Worm (Caenorhabditis elegans) whole organism, L4 larva: Measurements from ENCODE around the gene rsf-1.
A peak's percentile ranks its signal among the peaks of the same experiment; 100 is the strongest.

Source experiments
- D1046.2 ChIP-seq: fragments of 200-800 bp; sonication (Bioruptor generic); IDR thresholded peaks from 2 replicates; pipeline ENCODE4 v1.3.6; 2022; ENCODE audit warnings: missing genetic modification characterization, missing compliant biosample characterization
- T20F7.1 ChIP-seq: fragments of 200-800 bp; sonication (Bioruptor generic); optimal IDR thresholded peaks from 2 replicates; lab custom pipeline; 2018; ENCODE audit warnings: mild to moderate bottlenecking, missing genetic modification characterization, missing compliant biosample characterization
- T26A8.4 ChIP-seq: fragments of 200-800 bp; sonication (Bioruptor generic); IDR thresholded peaks from 2 replicates; pipeline ENCODE4 v1.3.6; 2022; ENCODE audit warnings: missing genetic modification characterization, missing compliant biosample characterization
- ZK546.5 ChIP-seq, 2 experiments: sonication (generic microtip); optimal IDR thresholded peaks; 2 replicates each; lab custom pipeline; 2017; ENCODE audit warnings: missing biosample characterization in 2 of 2, missing genetic modification characterization in 2 of 2
- aha-1 ChIP-seq: fragments of 150-350 bp; peaks from one replicate; lab custom pipeline; 2014; ENCODE audit warnings: missing biosample characterization, missing genetic modification characterization
- ama-1 ChIP-seq: fragments of 150-350 bp; optimal IDR thresholded peaks from 2 replicates; lab custom pipeline; 2014; ENCODE audit warnings: inconsistent platforms, mixed read lengths
- ceh-44 ChIP-seq: fragments of 200-800 bp; sonication (Bioruptor generic); IDR thresholded peaks from 2 replicates; pipeline ENCODE4 v1.3.6; 2022; ENCODE audit warnings: missing genetic modification reagents, missing genetic modification characterization, missing compliant biosample characterization
- ctbp-1 ChIP-seq: fragments of 200-800 bp; sonication (Bioruptor generic); IDR thresholded peaks from 2 replicates; pipeline ENCODE4 v1.3.6; 2022; ENCODE audit warnings: missing genetic modification reagents, missing genetic modification characterization, missing compliant biosample characterization
- daf-16 ChIP-seq, 3 experiments: sonication (generic microtip); optimal IDR thresholded peaks; 2 replicates each; lab custom pipeline; 2016 to 2017; ENCODE audit warnings: missing genetic modification characterization in 3 of 3, missing genetic modification reagents in 3 of 3, mild to moderate bottlenecking in 2 of 3, missing compliant biosample characterization in 2 of 3, missing biosample characterization in 1 of 3, moderate library complexity in 1 of 3
- daf-19 ChIP-seq: fragments of 200-800 bp; sonication (Bioruptor generic); conservative IDR thresholded peaks from 2 replicates; pipeline ENCODE4 v1.3.6; 2022; ENCODE audit warnings: missing genetic modification characterization, missing compliant biosample characterization
- duxl-1 ChIP-seq: sonication (generic microtip); optimal IDR thresholded peaks from 2 replicates; lab custom pipeline; 2016; ENCODE audit warnings: mild to moderate bottlenecking, missing genetic modification characterization, moderate library complexity, missing compliant biosample characterization; ENCODE audit not compliant: poor library complexity
- hif-1 ChIP-seq, 2 experiments: sonication (generic microtip); optimal IDR thresholded peaks; 2 replicates each; lab custom pipeline; 2016 to 2017; ENCODE audit warnings: missing compliant biosample characterization in 2 of 2, missing genetic modification characterization in 2 of 2, missing genetic modification reagents in 2 of 2, missing genotype in 2 of 2, mild to moderate bottlenecking in 1 of 2
- hlh-11 ChIP-seq: fragments of 200-800 bp; sonication (Bioruptor generic); optimal IDR thresholded peaks from 2 replicates; lab custom pipeline; 2018; ENCODE audit warnings: mild to moderate bottlenecking, missing genetic modification characterization, missing compliant biosample characterization
- hlh-30 ChIP-seq: sonication (generic microtip); optimal IDR thresholded peaks from 2 replicates; lab custom pipeline; 2017; ENCODE audit warnings: antibody characterized with exemption, mild to moderate bottlenecking, missing genetic modification characterization, missing compliant biosample characterization; ENCODE audit not compliant: insufficient read depth
- lim-7 ChIP-seq: fragments of 200-800 bp; sonication (Bioruptor generic); IDR thresholded peaks from 2 replicates; pipeline ENCODE4 v1.3.6; 2022; ENCODE audit warnings: missing genetic modification characterization, missing compliant biosample characterization
- lin-39 ChIP-seq: fragments of 150-350 bp; optimal IDR thresholded peaks from 2 replicates; lab custom pipeline; 2014; ENCODE audit warnings: missing biosample characterization, missing genetic modification reagents, missing genetic modification characterization
- lsy-2 ChIP-seq, 2 experiments: fragments of 150-350 bp in 1 of 2; sonication (generic microtip) in 1 of 2; optimal IDR thresholded peaks; 2 replicates each; lab custom pipeline; 2014 to 2017; ENCODE audit warnings: missing biosample characterization in 2 of 2, missing genetic modification characterization in 2 of 2
- mdl-1 ChIP-seq, 2 experiments: fragments of 150-350 bp in 1 of 2; sonication (generic microtip) in 1 of 2; optimal IDR thresholded peaks; 2 replicates each; lab custom pipeline; 2014 to 2017; ENCODE audit warnings: missing biosample characterization in 2 of 2, missing genetic modification characterization in 2 of 2
- mxl-2 ChIP-seq: fragments of 200-800 bp; sonication (Bioruptor generic); conservative IDR thresholded peaks from 2 replicates; pipeline ENCODE4 v1.3.6; 2022; ENCODE audit warnings: missing genetic modification reagents, missing genetic modification characterization, missing compliant biosample characterization
- nhr-102 ChIP-seq: sonication (generic microtip); optimal IDR thresholded peaks from 2 replicates; lab custom pipeline; 2016; ENCODE audit warnings: mild to moderate bottlenecking, missing genetic modification characterization, moderate library complexity, missing compliant biosample characterization
- nhr-111 ChIP-seq: fragments of 200-800 bp; sonication (Bioruptor generic); optimal IDR thresholded peaks from 2 replicates; lab custom pipeline; 2018; ENCODE audit warnings: mild to moderate bottlenecking, missing genetic modification characterization, missing compliant biosample characterization
- nhr-28 ChIP-seq: fragments of 150-350 bp; optimal IDR thresholded peaks from 2 replicates; lab custom pipeline; 2014; ENCODE audit warnings: missing biosample characterization, missing genetic modification characterization
- nhr-48 ChIP-seq: sonication (generic microtip); optimal IDR thresholded peaks from 2 replicates; lab custom pipeline; 2016; ENCODE audit warnings: mild to moderate bottlenecking, missing genetic modification characterization, missing compliant biosample characterization
- nhr-77 ChIP-seq: fragments of 150-350 bp; optimal IDR thresholded peaks from 2 replicates; lab custom pipeline; 2014; ENCODE audit warnings: missing biosample characterization, missing genetic modification characterization
- set-16 ChIP-seq: fragments of 200-800 bp; sonication (Bioruptor generic); IDR thresholded peaks from 2 replicates; pipeline ENCODE4 v1.3.6; 2022; ENCODE audit warnings: missing genetic modification reagents, missing genetic modification characterization, missing compliant biosample characterization
- skn-1 ChIP-seq: fragments of 150-350 bp; optimal IDR thresholded peaks from 2 replicates; lab custom pipeline; 2014; ENCODE audit warnings: missing biosample characterization, missing genetic modification characterization
- spr-1 ChIP-seq: sonication (generic microtip); optimal IDR thresholded peaks from 2 replicates; lab custom pipeline; 2016; ENCODE audit warnings: mild to moderate bottlenecking, missing genetic modification characterization, missing compliant biosample characterization
- spr-3 ChIP-seq: fragments of 200-800 bp; sonication (Bioruptor generic); optimal IDR thresholded peaks from 2 replicates; lab custom pipeline; 2018; ENCODE audit warnings: mild to moderate bottlenecking, missing genetic modification characterization, missing compliant biosample characterization
- tag-97 ChIP-seq: fragments of 200-800 bp; sonication (Bioruptor generic); IDR thresholded peaks from 2 replicates; pipeline ENCODE4 v1.3.6; 2022; ENCODE audit warnings: missing genetic modification characterization, missing compliant biosample characterization
- unc-62 ChIP-seq, 3 experiments: fragments of 150-350 bp in 1 of 3; sonication (generic microtip); optimal IDR thresholded peaks in 2 of 3; peaks in 1 of 3; 1 replicate in 1 of 3; 2 replicates in 2 of 3; lab custom pipeline; 2014 to 2017; ENCODE audit warnings: missing biosample characterization in 3 of 3, missing genetic modification characterization in 3 of 3, missing genetic modification reagents in 3 of 3, missing genotype in 1 of 3
- zip-2 ChIP-seq: fragments of 150-350 bp; optimal IDR thresholded peaks from 2 replicates; lab custom pipeline; 2014; ENCODE audit warnings: missing biosample characterization, missing genetic modification characterization

Gene rsf-1

ce11 chrII:11336163-11336562 is 30.0 kb downstream of the rsf-1 start:
- TF ChIP-seq duxl-1 (tag; lab: Kevin White, UChicago): no peak
- TF ChIP-seq T26A8.4 (GFP tag; lab: Robert Waterston, UW): peak; percentile 64; the same call in 1 of the 2 replicates
- TF ChIP-seq, all 104 proteins: peak for 1

- TF ChIP-seq set-16 (GFP tag; lab: Robert Waterston, UW) (peak; percentile 85), nhr-28 (tag; lab: Kevin White, UChicago) (no peak), lin-39 (tag; lab: Kevin White, UChicago) (no peak), ceh-44 (GFP tag; lab: Robert Waterston, UW) (no peak), aha-1 (tag; lab: Kevin White, UChicago) (peak; percentile 91), mdl-1 (tag; optimal IDR thresholded peaks at IDR 0.05; lab: Kevin White, UChicago) (no peak), spr-3 (GFP tag; lab: Kevin White, UChicago) (peak; percentile 3), mxl-2 (GFP tag; lab: Robert Waterston, UW) (0 out of 2 replicates have a peak, but pooled peaks have one; percentile 5)
- TF ChIP-seq, all 104 proteins: peak for 4
Measured at ce11 chrII:11336640-11337241, 30.5 kb downstream of the rsf-1 start.

- TF ChIP-seq ctbp-1 (GFP tag; lab: Robert Waterston, UW) (no peak), hlh-11 (tag; lab: Kevin White, UChicago) (peak; percentile 23), ama-1 (lab: Kevin White, UChicago) (peak; percentile 20), T26A8.4 (GFP tag; lab: Robert Waterston, UW) (peak; percentile 57), T20F7.1 (GFP tag; lab: Kevin White, UChicago) (no peak), spr-1 (tag; lab: Kevin White, UChicago) (peak; percentile 38), nhr-77 (no peak)
Measured at ce11 chrII:11337497-11338040, 31.4 kb downstream of the rsf-1 start, which contains the start of gene sqt-1. sqt-1 (minus strand) TSS chrII:11337837.

ce11 chrII:11339507-11339906 is 33.3 kb downstream of the rsf-1 start, which contains the start of gene rmd-3:
rmd-3 (minus strand) TSS chrII:11339607.
- TF ChIP-seq skn-1 (tag; lab: Kevin White, UChicago): no peak
- TF ChIP-seq tag-97 (GFP tag; lab: Robert Waterston, UW): no peak
- no peak for TF ChIP-seq ZK546.5 (tag; optimal IDR thresholded peaks at IDR 0.05; lab: Kevin White, UChicago)
- TF ChIP-seq nhr-48 (tag; lab: Kevin White, UChicago): no peak
- no peak for TF ChIP-seq ama-1 (lab: Kevin White, UChicago)
- TF ChIP-seq zip-2 (tag; lab: Kevin White, UChicago): no peak
- TF ChIP-seq nhr-102 (tag; lab: Kevin White, UChicago): no peak
- no peak for TF ChIP-seq hlh-30 (tag; lab: Kevin White, UChicago)
- no peak for TF ChIP-seq nhr-28 (tag; lab: Kevin White, UChicago)
- no peak for TF ChIP-seq lsy-2 (tag; optimal IDR thresholded peaks at IDR 0.05; lab: Kevin White, UChicago)
- TF ChIP-seq nhr-77: no peak

ce11 chrII:11343300-11343869 is 37.2 kb downstream of the rsf-1 start, which contains the start of gene lgc-20:
lgc-20 (minus strand) TSS chrII:11343610.
- TF ChIP-seq unc-62 (GFP tag; optimal IDR thresholded peaks at IDR 0.05 in 1 of 2; lab: Kevin White, UChicago) (peak in 1 of 2 experiments; percentile 51), unc-62 (tag; optimal IDR thresholded peaks at IDR 0.05; lab: Kevin White, UChicago) (no peak), daf-16 (GFP tag; optimal IDR thresholded peaks at IDR 0.05; lab: Kevin White, UChicago) (no peak), daf-16 (tag; optimal IDR thresholded peaks at IDR 0.05; lab: Kevin White, UChicago) (peak; percentile 20), lim-7 (GFP tag; lab: Robert Waterston, UW) (no peak), hif-1 (tag; optimal IDR thresholded peaks at IDR 0.05; lab: Kevin White, UChicago) (no peak), daf-19 (0 out of 2 replicates have a peak, but pooled peaks have one; percentile 75), mdl-1 (tag; optimal IDR thresholded peaks at IDR 0.05; lab: Kevin White, UChicago) (no peak), nhr-111 (no peak), aha-1 (tag; lab: Kevin White, UChicago) (peak; percentile 37), D1046.2 (GFP tag; lab: Robert Waterston, UW) (no peak)
- TF ChIP-seq, all 104 proteins: peak for 4
